Worm (Caenorhabditis elegans) whole organism, early embryonic: ENCODE measurements around the gene T24H7.2.

ENCODE experiments used
- B0310.2 ChIP-seq: sonication (generic microtip); optimal IDR thresholded peaks from 2 replicates; lab custom pipeline; 2016; ENCODE audit warnings: mild to moderate bottlenecking, missing genetic modification characterization, missing compliant biosample characterization
- F13C5.2 ChIP-seq: sonication (generic microtip); optimal IDR thresholded peaks from 2 replicates; lab custom pipeline; 2017; ENCODE audit warnings: mild to moderate bottlenecking, missing genetic modification characterization, inconsistent platforms, missing compliant biosample characterization
- aly-1 ChIP-seq: sonication (generic microtip); optimal IDR thresholded peaks from 2 replicates; lab custom pipeline; 2016; ENCODE audit warnings: missing genetic modification characterization, missing compliant biosample characterization
- ama-1 ChIP-seq: fragments of 150-350 bp; optimal IDR thresholded peaks from 2 replicates; lab custom pipeline; 2014
- ceh-13 ChIP-seq: fragments of 200-800 bp; sonication (Bioruptor generic); optimal IDR thresholded peaks from 2 replicates; lab custom pipeline; 2018; ENCODE audit warnings: mild to moderate bottlenecking, missing genetic modification characterization, missing compliant biosample characterization
- ceh-36 ChIP-seq: sonication (generic microtip); optimal IDR thresholded peaks from 2 replicates; lab custom pipeline; 2016; ENCODE audit warnings: missing genetic modification characterization, inconsistent platforms, missing compliant biosample characterization
- ets-7 ChIP-seq: sonication (generic microtip); optimal IDR thresholded peaks from 2 replicates; lab custom pipeline; 2016; ENCODE audit warnings: missing genotype, missing genetic modification characterization, missing compliant biosample characterization
- flt-1 ChIP-seq: fragments of 200-800 bp; sonication (Bioruptor generic); IDR thresholded peaks from 2 replicates; pipeline ENCODE4 v1.3.6; 2022; ENCODE audit warnings: missing genetic modification characterization, missing compliant biosample characterization
- hmbx-1 ChIP-seq: sonication (generic microtip); optimal IDR thresholded peaks from 2 replicates; lab custom pipeline; 2016; ENCODE audit warnings: mild to moderate bottlenecking, missing genetic modification characterization, missing compliant biosample characterization
- hmg-4 ChIP-seq: fragments of 200-800 bp; sonication (Bioruptor generic); optimal IDR thresholded peaks from 2 replicates; lab custom pipeline; 2018; ENCODE audit warnings: mild to moderate bottlenecking, missing genetic modification characterization, missing compliant biosample characterization
- hnd-1 ChIP-seq: sonication (generic microtip); optimal IDR thresholded peaks from 2 replicates; lab custom pipeline; 2016; ENCODE audit warnings: missing genetic modification characterization, missing compliant biosample characterization
- pes-1 ChIP-seq: fragments of 200-800 bp; sonication (Bioruptor generic); IDR thresholded peaks from 2 replicates; pipeline ENCODE4 v1.3.6; 2022; ENCODE audit warnings: missing genetic modification reagents, missing genetic modification characterization, missing compliant biosample characterization
- scrt-1 ChIP-seq: fragments of 200-800 bp; sonication (Bioruptor generic); IDR thresholded peaks from 2 replicates; pipeline ENCODE4 v1.3.6; 2022; ENCODE audit warnings: missing genetic modification characterization, missing compliant biosample characterization
- sea-1 ChIP-seq: fragments of 200-800 bp; sonication (Bioruptor generic); conservative IDR thresholded peaks from 2 replicates; pipeline ENCODE4 v1.3.6; 2022; ENCODE audit warnings: missing genetic modification characterization, missing compliant biosample characterization
- tbx-11 ChIP-seq: fragments of 200-800 bp; sonication (Bioruptor generic); IDR thresholded peaks from 2 replicates; pipeline ENCODE4 v1.3.6; 2022; ENCODE audit warnings: missing genetic modification characterization, missing compliant biosample characterization
- tbx-37 ChIP-seq: fragments of 200-800 bp; sonication (Bioruptor generic); conservative IDR thresholded peaks from 2 replicates; pipeline ENCODE4 v1.3.6; 2022; ENCODE audit warnings: missing genetic modification reagents, missing genetic modification characterization, missing compliant biosample characterization
- tra-4 ChIP-seq: sonication (generic microtip); optimal IDR thresholded peaks from 2 replicates; lab custom pipeline; 2017; ENCODE audit warnings: missing genetic modification characterization, missing compliant biosample characterization

The T24H7.2 gene

DNA sequence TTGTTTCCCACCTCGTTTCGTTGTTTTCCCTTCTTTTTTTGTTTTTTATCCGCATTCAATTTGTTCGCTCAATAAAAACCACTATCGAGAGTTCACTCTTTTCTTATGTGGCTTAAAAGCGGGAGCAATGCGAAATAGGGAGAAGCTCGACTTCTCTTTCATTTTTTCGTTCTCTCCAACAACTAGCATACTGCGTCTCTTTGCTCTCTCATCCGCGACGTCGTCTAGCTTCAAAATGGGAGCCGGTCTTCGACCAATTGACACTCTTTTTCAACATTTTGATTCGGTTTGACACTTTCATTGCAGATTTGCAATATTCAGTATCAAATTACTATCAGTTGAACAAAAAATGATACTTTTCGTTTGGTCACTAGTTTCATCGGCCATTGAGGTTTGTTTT lies 26.8 kb downstream of the T24H7.2 start, which contains the start of gene bpl-1:
bpl-1 (plus strand) TSS at position 301 of the 400 bp plus-strand sequence.
- no peak for TF ChIP-seq sea-1 (GFP tag; lab: Robert Waterston, UW)
- TF ChIP-seq pes-1 (GFP tag; lab: Robert Waterston, UW), result no peak
- no peak for TF ChIP-seq tra-4 (tag; lab: Kevin White, UChicago)
- no peak for TF ChIP-seq aly-1
- no peak for TF ChIP-seq ceh-13
- no peak for TF ChIP-seq hmbx-1
- TF ChIP-seq tbx-37, result no peak
- TF ChIP-seq hnd-1, result no peak
- TF ChIP-seq tbx-11 (GFP tag; lab: Robert Waterston, UW), result no peak

DNA sequence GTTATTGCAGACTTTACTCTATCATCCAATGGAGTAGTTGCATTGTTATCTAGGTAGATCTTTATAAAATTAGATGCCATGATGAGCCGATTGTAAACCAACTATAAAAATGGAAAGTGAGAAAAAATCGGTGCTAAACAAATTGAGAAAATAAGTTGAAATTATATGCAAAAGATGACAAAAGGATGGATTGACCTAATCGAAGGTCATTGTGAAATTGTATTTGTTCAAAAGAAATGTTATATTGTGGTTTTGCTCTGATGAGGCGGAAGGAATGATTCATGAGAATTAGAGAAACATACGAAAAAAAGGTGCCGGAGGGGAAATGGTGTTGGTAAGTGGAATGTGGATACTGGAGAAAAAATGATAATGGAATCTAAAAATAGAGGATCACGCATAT lies 33.9 kb downstream of the T24H7.2 start, which contains the start of gene scly-1:
scly-1 (minus strand) TSS at position 101 of the 400 bp plus-strand sequence.
- no peak for TF ChIP-seq tra-4 (tag; lab: Kevin White, UChicago)
- no peak for TF ChIP-seq hmg-4 (GFP tag; lab: Kevin White, UChicago)
- TF ChIP-seq hnd-1, result no peak
- TF ChIP-seq F13C5.2 (tag; lab: Kevin White, UChicago), result no peak
- TF ChIP-seq ets-7 (tag; lab: Kevin White, UChicago), result no peak

ce11 chrII:6281903-6282302 lies 34.8 kb downstream of the T24H7.2 start:
- TF ChIP-seq tbx-37 (no peak), pes-1 (GFP tag; lab: Robert Waterston, UW) (no peak), tbx-11 (GFP tag; lab: Robert Waterston, UW) (no peak), flt-1 (GFP tag; lab: Robert Waterston, UW) (no peak), hmbx-1 (no peak), tra-4 (tag; lab: Kevin White, UChicago) (no peak)

ce11 chrII:6283074-6283473 lies 36.0 kb downstream of the T24H7.2 start, which contains the start of gene F13H8.1:
TSS of gene F13H8.1 (plus strand) at chrII:6283384.
- TF ChIP-seq B0310.2 (tag; lab: Kevin White, UChicago) (no peak), aly-1 (no peak), scrt-1 (no peak), hnd-1 (no peak), hmbx-1 (no peak), ets-7 (tag; lab: Kevin White, UChicago) (no peak), ama-1 (lab: Kevin White, UChicago) (no peak), pes-1 (GFP tag; lab: Robert Waterston, UW) (no peak), ceh-13 (no peak), F13C5.2 (tag; lab: Kevin White, UChicago) (no peak), tbx-11 (GFP tag; lab: Robert Waterston, UW) (no peak), hmg-4 (GFP tag; lab: Kevin White, UChicago) (no peak), flt-1 (GFP tag; lab: Robert Waterston, UW) (no peak), tbx-37 (no peak), ceh-36 (tag; lab: Kevin White, UChicago) (no peak), tra-4 (tag; lab: Kevin White, UChicago) (no peak), sea-1 (GFP tag; lab: Robert Waterston, UW) (no peak)

DNA sequence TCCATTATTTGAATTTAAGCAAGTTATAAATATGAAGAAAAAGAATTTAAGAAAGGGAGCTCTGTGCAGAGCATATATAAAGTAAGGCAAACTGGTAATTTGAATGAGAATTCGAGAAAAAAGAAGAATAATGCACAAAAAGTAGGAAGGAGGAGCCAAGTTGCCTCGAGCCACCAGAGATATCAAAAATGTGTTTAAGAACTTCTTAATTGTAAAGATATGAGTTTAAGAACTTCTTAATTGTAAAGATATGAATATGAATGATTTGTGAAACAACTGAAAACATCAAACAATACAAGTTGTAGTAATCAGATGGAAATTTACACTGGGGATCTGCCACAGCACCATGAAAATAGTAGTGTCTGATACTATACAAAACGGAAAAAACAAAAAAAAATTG lies 39.8 kb downstream of the T24H7.2 start, which contains the start of gene F13H8.6:
F13H8.6 (minus strand) TSS at position 101 of the 400 bp plus-strand sequence.
- no peak for TF ChIP-seq pes-1 (GFP tag; lab: Robert Waterston, UW)
- no peak for TF ChIP-seq flt-1 (GFP tag; lab: Robert Waterston, UW)
- TF ChIP-seq aly-1, result no peak
- no peak for TF ChIP-seq ceh-36 (tag; lab: Kevin White, UChicago)
- TF ChIP-seq tbx-37, result no peak
- TF ChIP-seq ama-1 (lab: Kevin White, UChicago), result no peak
- TF ChIP-seq B0310.2 (tag; lab: Kevin White, UChicago), result no peak
- no peak for TF ChIP-seq hnd-1
- no peak for TF ChIP-seq ets-7 (tag; lab: Kevin White, UChicago)
- no peak for TF ChIP-seq scrt-1

DNA sequence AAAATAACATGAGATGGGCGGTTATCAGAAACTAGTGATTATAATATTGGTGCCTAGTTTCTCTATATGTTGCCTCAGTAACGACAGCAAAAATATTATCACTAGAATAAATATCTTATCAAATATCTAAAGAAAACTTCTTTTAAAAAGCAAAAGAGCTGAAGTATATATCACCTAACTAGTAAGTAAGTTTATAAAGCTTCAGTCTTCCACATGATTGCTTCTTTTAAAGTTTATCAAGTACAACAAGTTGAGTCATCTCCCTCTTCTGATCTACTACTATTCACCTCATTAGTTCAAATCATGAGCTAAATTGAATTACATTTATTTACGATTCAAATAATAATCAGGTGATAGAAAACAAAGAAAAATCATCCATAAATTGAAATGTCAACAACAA lies 41.0 kb downstream of the T24H7.2 start:
- TF ChIP-seq tbx-11 (GFP tag; lab: Robert Waterston, UW), result no peak
- no peak for TF ChIP-seq hnd-1
- TF ChIP-seq sea-1 (GFP tag; lab: Robert Waterston, UW), result no peak
- no peak for TF ChIP-seq tra-4 (tag; lab: Kevin White, UChicago)
- no peak for TF ChIP-seq hmbx-1
- no peak for TF ChIP-seq ama-1 (lab: Kevin White, UChicago)
- no peak for TF ChIP-seq ceh-36 (tag; lab: Kevin White, UChicago)
- no peak for TF ChIP-seq B0310.2 (tag; lab: Kevin White, UChicago)
- no peak for TF ChIP-seq ceh-13
- TF ChIP-seq F13C5.2 (tag; lab: Kevin White, UChicago), result no peak

DNA sequence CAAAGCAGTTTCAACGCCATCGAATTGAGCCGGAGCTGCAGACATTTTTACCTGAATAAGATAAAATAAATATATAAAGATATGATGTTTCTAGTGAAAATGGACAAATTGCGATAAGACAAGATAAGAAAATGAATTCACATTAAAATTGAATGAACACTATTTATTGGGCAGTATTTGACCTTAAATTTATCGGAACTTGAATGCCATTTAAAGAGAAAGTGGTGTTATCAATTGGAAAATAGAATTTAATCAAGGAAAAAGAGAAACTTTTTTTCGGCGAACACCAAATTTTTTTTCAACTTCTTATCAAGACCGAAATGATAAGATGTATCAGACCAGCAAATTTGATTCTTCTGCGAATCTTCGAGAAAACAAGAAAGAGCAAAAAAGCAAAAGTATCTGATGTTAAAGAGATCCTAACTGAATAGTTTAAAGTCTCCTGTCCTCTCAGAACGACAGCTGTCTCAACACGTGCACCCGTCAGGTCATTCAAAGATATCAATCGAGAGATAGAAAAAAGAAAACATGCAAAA lies 43.0 kb downstream of the T24H7.2 start, which contains the start of gene upb-1:
upb-1 (minus strand) TSS at position 51 of the 536 bp plus-strand sequence.
- TF ChIP-seq ama-1 (lab: Kevin White, UChicago) (no peak), tbx-37 (no peak), ceh-36 (tag; lab: Kevin White, UChicago) (no peak), F13C5.2 (tag; lab: Kevin White, UChicago) (no peak), flt-1 (GFP tag; lab: Robert Waterston, UW) (no peak), tbx-11 (GFP tag; lab: Robert Waterston, UW) (no peak), hnd-1 (no peak), sea-1 (GFP tag; lab: Robert Waterston, UW) (no peak), scrt-1 (no peak)

ce11 chrII:6292527-6292926 lies 45.4 kb downstream of the T24H7.2 start, which contains the start of gene nyn-3:
TSS of gene nyn-3 (minus strand) at chrII:6292627.
- TF ChIP-seq flt-1 (GFP tag; lab: Robert Waterston, UW) (no peak), B0310.2 (tag; lab: Kevin White, UChicago) (no peak), F13C5.2 (tag; lab: Kevin White, UChicago) (no peak), ceh-36 (tag; lab: Kevin White, UChicago) (no peak), tra-4 (tag; lab: Kevin White, UChicago) (no peak), pes-1 (GFP tag; lab: Robert Waterston, UW) (no peak), ets-7 (tag; lab: Kevin White, UChicago) (no peak), aly-1 (no peak), tbx-37 (no peak), hmg-4 (GFP tag; lab: Kevin White, UChicago) (no peak), sea-1 (GFP tag; lab: Robert Waterston, UW) (no peak), tbx-11 (GFP tag; lab: Robert Waterston, UW) (no peak), scrt-1 (no peak), hnd-1 (no peak)
